Fruit fly (Drosophila melanogaster): ENCODE results near the gene CG9837.

CG9837 gene

DNA sequence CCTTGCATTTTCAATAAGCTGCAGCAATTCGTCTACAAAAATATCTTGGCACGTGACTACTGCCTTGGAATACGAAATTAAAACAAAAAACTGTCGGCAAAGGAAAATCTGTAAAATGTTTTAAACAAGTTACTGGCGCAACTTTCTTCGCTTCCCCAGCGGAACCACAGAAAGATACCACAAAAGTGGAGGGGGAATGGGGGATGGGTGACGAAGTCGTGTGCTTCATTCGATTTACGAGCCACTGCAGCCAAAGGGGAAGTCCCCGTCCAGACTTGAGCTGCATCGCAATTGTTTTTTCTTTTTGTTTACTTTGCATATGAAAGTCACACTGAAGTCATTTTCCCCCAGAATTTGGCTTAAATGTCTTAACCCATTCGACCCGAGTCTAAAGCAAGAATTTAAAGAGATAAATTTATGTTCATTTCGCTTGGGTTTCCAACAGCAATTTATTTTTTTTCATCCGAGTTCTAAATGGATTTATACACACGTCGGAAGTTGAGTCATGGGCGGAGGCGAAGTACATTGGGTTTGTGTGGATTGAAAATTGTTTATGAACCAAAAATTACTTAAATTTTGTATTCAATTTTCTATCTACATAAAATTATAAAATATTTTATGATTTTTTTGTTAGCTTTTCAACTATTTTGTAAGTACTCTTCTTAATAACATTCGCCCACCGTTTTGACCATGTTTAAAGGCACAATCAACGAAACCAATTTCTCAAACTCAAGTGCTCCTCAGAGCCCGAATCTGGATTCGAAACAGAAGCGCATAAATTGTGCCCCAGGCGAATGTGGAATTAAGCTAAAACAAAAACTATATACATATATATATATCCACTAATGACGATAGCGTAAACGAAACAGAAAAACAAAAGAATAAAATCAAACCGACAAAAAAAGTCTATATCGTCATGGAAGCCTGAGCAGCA is 47.0 kb upstream of the CG9837 start (continued):
- TF ChIP-seq lz (GFP tag; optimal IDR thresholded peaks at IDR 0.05), result peak; percentile 24
- peak; percentile 36 for TF ChIP-seq topi (GFP tag; optimal IDR thresholded peaks at IDR 0.05)
- peak; percentile 39 for TF ChIP-seq CG34406 (GFP tag; optimal IDR thresholded peaks at IDR 0.05)
- no peak for TF ChIP-seq CG11902 (GFP tag; optimal IDR thresholded peaks at IDR 0.05)
- peak; percentile 52 for TF ChIP-seq Sox102F (GFP tag; optimal IDR thresholded peaks at IDR 0.05)
- no peak for TF ChIP-seq CG1621 (tag; optimal IDR thresholded peaks at IDR 0.05)
- no peak for TF ChIP-seq fd59A (GFP tag; optimal IDR thresholded peaks at IDR 0.05)
- TF ChIP-seq pdm3 (GFP tag; optimal IDR thresholded peaks at IDR 0.05), result peak; percentile 12
- TF ChIP-seq CG32006 (GFP tag; optimal IDR thresholded peaks at IDR 0.05), result peak; percentile 4
- peak; percentile 26 for TF ChIP-seq CG6792 (GFP tag; optimal IDR thresholded peaks at IDR 0.05)
- no peak for TF ChIP-seq CG16779 (tag; optimal IDR thresholded peaks at IDR 0.05)
- TF ChIP-seq CG6163 (GFP tag; IDR thresholded peaks at IDR 0.05), result 0 out of 3 replicates have a peak, but pooled peaks have one; percentile 23
- TF ChIP-seq CG10631 (GFP tag; optimal IDR thresholded peaks at IDR 0.05), result peak; percentile 18
- no peak for TF ChIP-seq CG6808 (GFP tag; optimal IDR thresholded peaks at IDR 0.05)
- no peak for TF ChIP-seq Ets21C (GFP tag; optimal IDR thresholded peaks at IDR 0.05)
- TF ChIP-seq spab (GFP tag; optimal IDR thresholded peaks at IDR 0.05), result no peak
- TF ChIP-seq Smox (GFP tag; optimal IDR thresholded peaks at IDR 0.05), result peak; percentile 47
- TF ChIP-seq CG9139 (GFP tag; optimal IDR thresholded peaks at IDR 0.05), result no peak
- no peak for TF ChIP-seq CG6276 (GFP tag; optimal IDR thresholded peaks at IDR 0.05)
- TF ChIP-seq Eip78C (GFP tag), result peak; percentile 79
- no peak for TF ChIP-seq Eip75B (GFP tag; optimal IDR thresholded peaks at IDR 0.05)

DNA sequence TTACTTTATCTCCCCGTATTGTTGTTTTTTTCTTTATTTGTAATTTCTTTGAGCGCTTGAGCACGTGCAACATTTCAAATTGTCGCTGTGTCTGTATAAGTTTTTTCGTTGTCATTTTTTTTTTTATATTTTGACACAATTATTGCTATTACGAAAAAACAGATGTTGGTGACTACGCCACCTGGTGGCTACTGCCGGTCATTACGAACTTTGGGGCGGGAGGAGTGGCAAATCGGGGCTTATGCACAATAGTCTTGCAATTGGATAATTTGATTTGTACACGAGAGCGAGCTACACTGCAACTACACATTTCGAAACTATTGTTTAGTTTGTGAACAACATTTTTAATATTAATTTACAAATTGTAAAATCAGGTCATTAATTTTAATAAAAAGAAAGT is 45.9 kb upstream of the CG9837 start:
- TF ChIP-seq Hr4 (GFP tag; optimal IDR thresholded peaks at IDR 0.05) (peak; percentile 47), CG8119 (GFP tag; IDR thresholded peaks at IDR 0.05) (0 out of 3 replicates have a peak, but pooled peaks have one; percentile 24), Eip75B (GFP tag; optimal IDR thresholded peaks at IDR 0.05) (no peak)

DNA sequence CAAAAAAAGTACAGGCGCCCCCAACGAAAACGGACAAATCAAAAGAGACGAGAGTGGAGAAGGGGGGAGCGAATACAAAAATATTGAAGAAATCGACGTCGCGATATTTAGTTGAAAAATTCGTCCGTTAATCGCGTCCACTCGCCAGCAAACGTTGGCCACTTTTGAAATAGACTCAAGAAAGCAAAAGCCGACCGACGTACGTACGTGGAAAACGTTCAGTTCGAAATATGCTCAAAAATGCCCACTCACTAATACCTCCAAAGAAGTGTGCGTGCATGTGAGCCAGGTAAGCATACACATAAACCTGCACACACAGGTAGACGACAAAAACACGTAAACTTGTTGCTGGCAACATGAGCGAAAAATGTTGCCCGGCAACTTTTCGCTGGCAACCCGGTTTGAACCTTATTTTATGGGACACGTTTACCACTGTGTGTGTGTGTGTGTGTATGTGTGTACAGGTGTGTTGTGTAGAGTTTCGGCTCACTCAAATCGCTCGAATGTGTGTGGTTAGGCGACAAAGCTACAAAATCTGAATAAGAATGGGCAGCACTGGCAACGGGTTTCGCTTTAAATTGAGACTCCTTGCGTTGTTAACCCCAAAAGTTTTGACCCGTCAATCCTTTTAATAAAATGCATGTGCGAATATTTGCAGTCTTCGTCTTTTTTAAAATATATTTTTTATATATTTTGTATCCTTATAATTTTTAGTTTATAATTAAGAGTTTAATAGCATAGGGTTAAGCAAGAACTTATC is 44.3 kb upstream of the CG9837 start:
- TF ChIP-seq fkh (GFP tag; optimal IDR thresholded peaks at IDR 0.05) (no peak), CG11902 (GFP tag; optimal IDR thresholded peaks at IDR 0.05) (no peak), cyc (GFP tag; optimal IDR thresholded peaks at IDR 0.05) (peak; percentile 33), CG1621 (tag; optimal IDR thresholded peaks at IDR 0.05) (peak; percentile 33), vri (GFP tag; optimal IDR thresholded peaks at IDR 0.05) (peak; percentile 57), net (GFP tag; optimal IDR thresholded peaks at IDR 0.05) (peak; percentile 19), CG34406 (GFP tag; optimal IDR thresholded peaks at IDR 0.05) (peak; percentile 57), fd59A (GFP tag; optimal IDR thresholded peaks at IDR 0.05) (peak; percentile 51), CG15336 (GFP tag; IDR thresholded peaks at IDR 0.05) (peak; percentile 86), CG31627 (GFP tag; optimal IDR thresholded peaks at IDR 0.05) (peak; percentile 17), CG7368 (GFP tag; optimal IDR thresholded peaks at IDR 0.05) (peak; percentile 35), Smox (GFP tag; optimal IDR thresholded peaks at IDR 0.05) (peak; percentile 77), Blimp-1 (GFP tag; optimal IDR thresholded peaks at IDR 0.05) (peak; percentile 60), CG11762 (GFP tag; optimal IDR thresholded peaks at IDR 0.05; ENCODE audit: insufficient read depth) (peak; percentile 39), achi (GFP tag; optimal IDR thresholded peaks at IDR 0.05) (peak; percentile 76), CG11294 (GFP tag; IDR thresholded peaks at IDR 0.05) (no peak), Sox102F (GFP tag; optimal IDR thresholded peaks at IDR 0.05) (peak; percentile 57), Eip93F (GFP tag; optimal IDR thresholded peaks at IDR 0.05) (peak; percentile 64), CG9139 (GFP tag; optimal IDR thresholded peaks at IDR 0.05) (peak; percentile 35), CG6163 (GFP tag; IDR thresholded peaks at IDR 0.05) (peak; percentile 60), CG6854 (GFP tag; optimal IDR thresholded peaks at IDR 0.05) (peak; percentile 2), CG32006 (GFP tag; optimal IDR thresholded peaks at IDR 0.05) (peak; percentile 54), Ets96B (tag; optimal IDR thresholded peaks at IDR 0.05) (peak; percentile 84), Eip78C (GFP tag) (peak; percentile 82), Ets21C (GFP tag; optimal IDR thresholded peaks at IDR 0.05) (no peak), ss (GFP tag; optimal IDR thresholded peaks at IDR 0.05) (peak; percentile 30 to 51), CG8319 (GFP tag; optimal IDR thresholded peaks at IDR 0.05) (no peak), CG6276 (GFP tag; optimal IDR thresholded peaks at IDR 0.05) (peak; percentile 5), Sox15 (GFP tag; optimal IDR thresholded peaks at IDR 0.05) (no peak), Gug (GFP tag; IDR thresholded peaks at IDR 0.05) (peak; percentile 36; the same call in 1 of the 2 replicates), Sox14 (GFP tag; optimal IDR thresholded peaks at IDR 0.05) (peak; percentile 32), svp (GFP tag) (peak; percentile 80)

Measured in whole organism, prepupa.